Worm (Caenorhabditis elegans) whole organism, L4 larva: ENCODE results near the gene F01G4.6.
"Not testable (repeated sequence)": the region's sequence is repeated elsewhere in the genome, so short reads cannot be mapped to it uniquely, and the experiment has no call there.

ENCODE experiments used
- F44E2.7 ChIP-seq: fragments of 200-800 bp; sonication (Bioruptor generic); IDR thresholded peaks from 2 replicates; pipeline ENCODE4 v2.1.2; 2022; ENCODE audit warnings: missing genetic modification characterization, missing compliant biosample characterization
- R02D3.7 ChIP-seq: fragments of 150-350 bp; sonication (generic microtip); optimal IDR thresholded peaks from 3 replicates; lab custom pipeline; 2014; ENCODE audit warnings: missing biosample characterization, missing genetic modification characterization
- Y105C5A.15 ChIP-seq: fragments of 200-800 bp; sonication (Bioruptor generic); IDR thresholded peaks from 2 replicates; pipeline ENCODE4 v1.3.6; 2022; ENCODE audit warnings: missing genetic modification characterization, missing compliant biosample characterization
- Y5F2A.4 ChIP-seq: fragments of 200-800 bp; sonication (Bioruptor generic); optimal IDR thresholded peaks from 2 replicates; lab custom pipeline; 2018; ENCODE audit warnings: mild to moderate bottlenecking, missing genetic modification characterization, missing compliant biosample characterization
- aly-2 ChIP-seq: sonication (generic microtip); optimal IDR thresholded peaks from 2 replicates; lab custom pipeline; 2018; ENCODE audit warnings: missing biosample characterization, missing genetic modification characterization
- ama-1 ChIP-seq: fragments of 150-350 bp; optimal IDR thresholded peaks from 2 replicates; lab custom pipeline; 2014; ENCODE audit warnings: inconsistent platforms, mixed read lengths
- daf-12 ChIP-seq: fragments of 150-350 bp; optimal IDR thresholded peaks from 2 replicates; lab custom pipeline; 2014; ENCODE audit warnings: missing biosample characterization, missing genetic modification reagents, missing genetic modification characterization
- daf-16 ChIP-seq, 3 experiments: sonication (generic microtip); optimal IDR thresholded peaks; 2 replicates each; lab custom pipeline; 2016 to 2017; ENCODE audit warnings: missing genetic modification characterization in 3 of 3, missing genetic modification reagents in 3 of 3, mild to moderate bottlenecking in 2 of 3, missing compliant biosample characterization in 2 of 3, missing biosample characterization in 1 of 3, moderate library complexity in 1 of 3
- dpl-1 ChIP-seq: fragments of 150-350 bp; optimal IDR thresholded peaks from 2 replicates; lab custom pipeline; 2014; ENCODE audit warnings: missing biosample characterization, missing genetic modification reagents, missing genetic modification characterization
- duxl-1 ChIP-seq: sonication (generic microtip); optimal IDR thresholded peaks from 2 replicates; lab custom pipeline; 2016; ENCODE audit warnings: mild to moderate bottlenecking, missing genetic modification characterization, moderate library complexity, missing compliant biosample characterization; ENCODE audit not compliant: poor library complexity
- dve-1 ChIP-seq: sonication (generic microtip); optimal IDR thresholded peaks from 2 replicates; lab custom pipeline; 2017; ENCODE audit warnings: antibody characterized with exemption, mild to moderate bottlenecking, missing genetic modification characterization, missing compliant biosample characterization; ENCODE audit not compliant: insufficient read depth
- gei-8 ChIP-seq: fragments of 200-800 bp; sonication (Bioruptor generic); optimal IDR thresholded peaks from 2 replicates; lab custom pipeline; 2018; ENCODE audit warnings: mild to moderate bottlenecking, missing genetic modification characterization, missing compliant biosample characterization
- hmg-1.1 ChIP-seq: fragments of 200-800 bp; sonication (Bioruptor generic); IDR thresholded peaks from 2 replicates; pipeline ENCODE4 v1.3.6; 2022; ENCODE audit warnings: missing genetic modification reagents, missing genetic modification characterization, missing compliant biosample characterization
- lin-1 ChIP-seq: fragments of 200-800 bp; sonication (Bioruptor generic); IDR thresholded peaks from 2 replicates; pipeline ENCODE4 v1.3.6; 2022; ENCODE audit warnings: missing genetic modification reagents, missing genetic modification characterization, missing compliant biosample characterization
- lin-29 ChIP-seq: fragments of 200-800 bp; sonication (Bioruptor generic); IDR thresholded peaks from 2 replicates; pipeline ENCODE4 v1.3.6; 2022; ENCODE audit warnings: missing genetic modification reagents, missing genetic modification characterization, missing compliant biosample characterization
- lin-38 ChIP-seq: fragments of 200-800 bp; sonication (Bioruptor generic); IDR thresholded peaks from 2 replicates; pipeline ENCODE4 v1.3.6; 2022; ENCODE audit warnings: missing genetic modification reagents, missing genetic modification characterization, missing compliant biosample characterization
- madf-9 ChIP-seq: fragments of 200-800 bp; sonication (Bioruptor generic); conservative IDR thresholded peaks from 2 replicates; pipeline ENCODE4 v1.3.6; 2022; ENCODE audit warnings: missing genetic modification reagents, missing genetic modification characterization, missing compliant biosample characterization
- mdl-1 ChIP-seq, 2 experiments: fragments of 150-350 bp in 1 of 2; sonication (generic microtip) in 1 of 2; optimal IDR thresholded peaks; 2 replicates each; lab custom pipeline; 2014 to 2017; ENCODE audit warnings: missing biosample characterization in 2 of 2, missing genetic modification characterization in 2 of 2
- nhr-102 ChIP-seq: sonication (generic microtip); optimal IDR thresholded peaks from 2 replicates; lab custom pipeline; 2016; ENCODE audit warnings: mild to moderate bottlenecking, missing genetic modification characterization, moderate library complexity, missing compliant biosample characterization
- nhr-237 ChIP-seq: sonication (generic microtip); optimal IDR thresholded peaks from 2 replicates; lab custom pipeline; 2017; ENCODE audit warnings: missing biosample characterization, missing genetic modification characterization
- php-3 ChIP-seq: fragments of 200-800 bp; sonication (Bioruptor generic); IDR thresholded peaks from 2 replicates; pipeline ENCODE4 v1.3.6; 2022; ENCODE audit warnings: missing genetic modification reagents, missing genetic modification characterization, missing compliant biosample characterization
- snpc-4 ChIP-seq: fragments of 150-350 bp; optimal IDR thresholded peaks from 2 replicates; lab custom pipeline; 2014; ENCODE audit warnings: missing biosample characterization, missing genetic modification characterization
- spr-1 ChIP-seq: sonication (generic microtip); optimal IDR thresholded peaks from 2 replicates; lab custom pipeline; 2016; ENCODE audit warnings: mild to moderate bottlenecking, missing genetic modification characterization, missing compliant biosample characterization
- tag-97 ChIP-seq: fragments of 200-800 bp; sonication (Bioruptor generic); IDR thresholded peaks from 2 replicates; pipeline ENCODE4 v1.3.6; 2022; ENCODE audit warnings: missing genetic modification characterization, missing compliant biosample characterization
- unc-62 ChIP-seq, 3 experiments: fragments of 150-350 bp in 1 of 3; sonication (generic microtip); optimal IDR thresholded peaks in 2 of 3; peaks in 1 of 3; 1 replicate in 1 of 3; 2 replicates in 2 of 3; lab custom pipeline; 2014 to 2017; ENCODE audit warnings: missing biosample characterization in 3 of 3, missing genetic modification characterization in 3 of 3, missing genetic modification reagents in 3 of 3, missing genotype in 1 of 3
- zag-1 ChIP-seq: fragments of 150-350 bp; optimal IDR thresholded peaks from 2 replicates; lab custom pipeline; 2014; ENCODE audit warnings: missing biosample characterization, missing genetic modification characterization
- zfp-2 ChIP-seq: sonication (generic microtip); optimal IDR thresholded peaks from 2 replicates; lab custom pipeline; 2016; ENCODE audit warnings: mild to moderate bottlenecking, missing genetic modification characterization, missing compliant biosample characterization
- zfp-3 ChIP-seq: fragments of 200-800 bp; sonication (Bioruptor generic); conservative IDR thresholded peaks from 2 replicates; pipeline ENCODE4 v1.3.6; 2022; ENCODE audit warnings: missing genetic modification reagents, missing genetic modification characterization, missing compliant biosample characterization
- zip-11 ChIP-seq: fragments of 200-800 bp; sonication (Bioruptor generic); IDR thresholded peaks from 2 replicates; pipeline ENCODE4 v1.3.6; 2022; ENCODE audit warnings: missing genetic modification characterization, missing compliant biosample characterization
- zip-2 ChIP-seq: fragments of 150-350 bp; optimal IDR thresholded peaks from 2 replicates; lab custom pipeline; 2014; ENCODE audit warnings: missing biosample characterization, missing genetic modification characterization
- ztf-7 ChIP-seq: fragments of 150-350 bp; optimal IDR thresholded peaks from 2 replicates; lab custom pipeline; 2014; ENCODE audit warnings: missing biosample characterization, missing genetic modification characterization

Gene F01G4.6

ce11 chrIV:11162451-11162850 lies 13.1 kb upstream of the F01G4.6 start, which contains the start of gene fbxb-9:
Gene fbxb-9, minus strand, starts transcription at chrIV:11162551.
- no peak for TF ChIP-seq zfp-2

ce11 chrIV:11160707-11161106 lies 11.4 kb upstream of the F01G4.6 start, which contains the start of gene C08F8.15:
Gene C08F8.15, minus strand, starts transcription at chrIV:11160807.
- no peak for TF ChIP-seq lin-1 (GFP tag; lab: Robert Waterston, UW)
- no peak for TF ChIP-seq spr-1 (tag; lab: Kevin White, UChicago)
- no peak for TF ChIP-seq lin-38 (GFP tag; lab: Robert Waterston, UW)

ce11 chrIV:11159886-11160285 lies 10.6 kb upstream of the F01G4.6 start, which contains the start of gene mboa-4:
Gene mboa-4, minus strand, starts transcription at chrIV:11159986.
- TF ChIP-seq gei-8 (GFP tag; lab: Kevin White, UChicago) (no peak), mdl-1 (tag; optimal IDR thresholded peaks at IDR 0.05; lab: Kevin White, UChicago) (no peak), aly-2 (tag; lab: Kevin White, UChicago) (no peak), snpc-4 (tag; lab: Kevin White, UChicago) (no peak), daf-12 (tag; lab: Kevin White, UChicago) (no peak), php-3 (GFP tag; lab: Robert Waterston, UW) (no peak), F44E2.7 (GFP tag; lab: Robert Waterston, UW) (no peak), hmg-1.1 (GFP tag; lab: Robert Waterston, UW) (no peak), zip-2 (tag; lab: Kevin White, UChicago) (no peak), Y5F2A.4 (GFP tag; lab: Kevin White, UChicago) (no peak)

ce11 chrIV:11156526-11156925 lies 7.2 kb upstream of the F01G4.6 start:
- no peak for TF ChIP-seq zfp-2
- TF ChIP-seq daf-16 (GFP tag; optimal IDR thresholded peaks at IDR 0.05; lab: Kevin White, UChicago), result no peak
- TF ChIP-seq daf-16 (tag; optimal IDR thresholded peaks at IDR 0.05; lab: Kevin White, UChicago), result no peak
- TF ChIP-seq nhr-237 (tag; lab: Kevin White, UChicago), result no peak
- TF ChIP-seq ztf-7 (tag; lab: Kevin White, UChicago), result no peak
- TF ChIP-seq dve-1 (tag; lab: Kevin White, UChicago), result no peak
- no peak for TF ChIP-seq Y105C5A.15 (GFP tag; lab: Robert Waterston, UW)
- no peak for TF ChIP-seq nhr-102 (tag; lab: Kevin White, UChicago)
- TF ChIP-seq tag-97 (GFP tag; lab: Robert Waterston, UW), result no peak
- TF ChIP-seq zip-11 (GFP tag; lab: Robert Waterston, UW), result no peak
- no peak for TF ChIP-seq zag-1 (tag; lab: Kevin White, UChicago)
- no peak for TF ChIP-seq duxl-1 (tag; lab: Kevin White, UChicago)

ce11 chrIV:11154425-11155114 lies 5.3 kb upstream of the F01G4.6 start, which contains the start of gene C08F8.3:
Gene C08F8.3, plus strand, starts transcription at chrIV:11155044.
- TF ChIP-seq R02D3.7 (tag; lab: Kevin White, UChicago); mdl-1 (tag; optimal IDR thresholded peaks at IDR 0.05; lab: Kevin White, UChicago); dpl-1: not testable (repeated sequence)

- 0 out of 2 replicates have a peak, but pooled peaks have one; percentile 59 for TF ChIP-seq zfp-3 (GFP tag; lab: Robert Waterston, UW)
- TF ChIP-seq unc-62 (GFP tag; optimal IDR thresholded peaks at IDR 0.05 in 1 of 2; lab: Kevin White, UChicago), result peak in 1 of 2 experiments; percentile 25
- TF ChIP-seq unc-62 (tag; optimal IDR thresholded peaks at IDR 0.05; lab: Kevin White, UChicago), result no peak
- peak; percentile 67 for TF ChIP-seq ama-1 (lab: Kevin White, UChicago)
- TF ChIP-seq lin-29, result no peak
- TF ChIP-seq madf-9 (GFP tag; lab: Robert Waterston, UW), result no peak
Measured at ce11 chrIV:11150844-11151243, 1.5 kb upstream of the F01G4.6 start, which contains the start of gene C08F8.2. Gene C08F8.2, plus strand, starts transcription at chrIV:11150997.
